Fruit fly (Drosophila melanogaster) whole organism, wandering third instar larva: ENCODE data around the gene Shawl.
A peak's percentile ranks its signal among the peaks of the same experiment; 100 is the strongest.

Source experiments
- Dfd ChIP-seq: fragments of >200 bp; optimal IDR thresholded peaks from 2 replicates; lab custom pipeline; 2017; ENCODE audit warnings: missing biosample characterization, missing genetic modification characterization
- Dif ChIP-seq: fragments of 200-275, 200-300 bp; sonication (Bioruptor generic); optimal IDR thresholded peaks from 2 replicates; lab custom pipeline; 2018; ENCODE audit warnings: missing biosample characterization, missing genetic modification characterization; ENCODE audit not compliant: partially characterized antibody
- Mio ChIP-seq: sonication (Bioruptor generic); optimal IDR thresholded peaks from 2 replicates; lab custom pipeline; 2016; ENCODE audit warnings: missing biosample characterization, missing genetic modification characterization
- Rel ChIP-seq, 2 experiments: fragments of 200-800 bp; sonication (Bioruptor generic) in 1 of 2; optimal IDR thresholded peaks; 2 replicates in 1 of 2; 3 replicates in 1 of 2; lab custom pipeline; 2016 to 2019; ENCODE audit warnings: mild to moderate bottlenecking in 2 of 2, missing biosample characterization in 2 of 2, missing genetic modification characterization in 2 of 2, moderate library complexity in 1 of 2
- h ChIP-seq: fragments of 200-800 bp; sonication (Bioruptor generic); optimal IDR thresholded peaks from 3 replicates; lab custom pipeline; 2016; ENCODE audit warnings: missing biosample characterization, mild to moderate bottlenecking, missing genetic modification characterization
- pan ChIP-seq: fragments of >200 bp; optimal IDR thresholded peaks from 2 replicates; lab custom pipeline; 2017
- psq ChIP-seq: fragments of 200-800 bp; sonication (Bioruptor generic); optimal IDR thresholded peaks from 3 replicates; lab custom pipeline; 2017; ENCODE audit warnings: missing biosample characterization, mild to moderate bottlenecking, missing genetic modification characterization, moderate library complexity
- rgr ChIP-seq: fragments of 200-800 bp; sonication (Bioruptor generic); optimal IDR thresholded peaks from 3 replicates; lab custom pipeline; 2016; ENCODE audit warnings: missing biosample characterization, mild to moderate bottlenecking, missing genetic modification characterization
- sage ChIP-seq: fragments of 200-800 bp; sonication (Bioruptor generic); optimal IDR thresholded peaks from 2 replicates; lab custom pipeline; 2016; ENCODE audit warnings: missing biosample characterization, mild to moderate bottlenecking, missing genetic modification characterization

DNA sequence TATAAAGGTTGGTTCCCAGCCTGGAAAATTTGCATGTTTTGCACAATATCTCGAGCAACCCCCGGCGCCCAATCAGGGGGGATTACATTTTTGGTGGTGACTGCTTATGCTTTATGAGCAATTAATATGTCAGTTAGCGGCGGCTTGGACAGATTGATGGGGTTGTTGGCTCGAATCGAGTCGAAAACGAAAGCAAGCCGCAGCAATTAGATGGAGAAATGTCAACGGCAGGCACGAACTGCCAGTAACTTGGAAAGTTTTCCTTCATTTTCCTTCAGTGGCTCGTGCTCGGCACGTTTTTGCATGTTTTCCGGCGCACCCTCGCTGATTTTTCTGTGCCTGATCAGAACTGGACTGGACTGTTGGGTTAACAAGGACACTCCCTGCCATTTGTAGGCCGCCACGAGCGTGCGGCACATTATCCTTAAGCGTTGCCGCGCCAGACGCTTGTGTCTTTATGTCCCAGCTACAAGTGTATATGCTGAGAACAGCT is 27.9 kb upstream of the Shawl start:
- TF ChIP-seq h (GFP tag; lab: Kevin White, UChicago) (no peak), Rel (GFP tag; optimal IDR thresholded peaks at IDR 0.05; lab: Kevin White, UChicago) (no peak), Rel (tag; optimal IDR thresholded peaks at IDR 0.05; lab: Kevin White, UChicago) (peak; percentile 38), sage (GFP tag; lab: Kevin White, UChicago) (no peak), Dfd (GFP tag; lab: Kevin White, UChicago) (no peak), Mio (GFP tag; lab: Kevin White, UChicago) (no peak), pan (lab: Kevin White, UChicago) (no peak), psq (GFP tag; lab: Kevin White, UChicago) (no peak), Dif (GFP tag; lab: Kevin White, UChicago) (no peak), rgr (no peak)
